Worm (Caenorhabditis elegans) whole organism, L3 larva: Measurements from ENCODE around the gene B0280.17.

Source experiments
- R02D3.7 ChIP-seq: fragments of 150-350 bp; optimal IDR thresholded peaks from 2 replicates; lab custom pipeline; 2014; ENCODE audit warnings: missing biosample characterization, missing genetic modification characterization
- ZK546.5 ChIP-seq: sonication (generic microtip); optimal IDR thresholded peaks from 2 replicates; lab custom pipeline; 2017; ENCODE audit warnings: missing biosample characterization, missing genetic modification characterization
- aly-2 ChIP-seq: fragments of 150-350 bp; optimal IDR thresholded peaks from 2 replicates; lab custom pipeline; 2014; ENCODE audit warnings: missing biosample characterization, missing genetic modification characterization
- ceh-16 ChIP-seq: sonication (generic microtip); optimal IDR thresholded peaks from 2 replicates; lab custom pipeline; 2017; ENCODE audit warnings: missing biosample characterization, missing genetic modification characterization
- ceh-28 ChIP-seq: fragments of 150-350 bp; optimal IDR thresholded peaks from 2 replicates; lab custom pipeline; 2014; ENCODE audit warnings: missing biosample characterization, missing genetic modification reagents, missing genetic modification characterization
- ceh-82 ChIP-seq: fragments of 150-350 bp; optimal IDR thresholded peaks from 2 replicates; lab custom pipeline; 2014; ENCODE audit warnings: missing biosample characterization, missing genetic modification characterization
- ceh-9 ChIP-seq: sonication (generic microtip); optimal IDR thresholded peaks from 2 replicates; lab custom pipeline; 2018; ENCODE audit warnings: missing biosample characterization, missing genetic modification characterization
- daf-12 ChIP-seq: fragments of 150-350 bp; optimal IDR thresholded peaks from 2 replicates; lab custom pipeline; 2014; ENCODE audit warnings: missing biosample characterization, missing genetic modification reagents, missing genetic modification characterization
- egl-5 ChIP-seq: fragments of 150-350 bp; optimal IDR thresholded peaks from 2 replicates; lab custom pipeline; 2017; ENCODE audit warnings: missing biosample characterization, missing genetic modification reagents, missing genetic modification characterization, inconsistent platforms
- elt-1 ChIP-seq: fragments of 150-350 bp; optimal IDR thresholded peaks from 2 replicates; lab custom pipeline; 2014; ENCODE audit warnings: missing biosample characterization, missing genetic modification characterization
- elt-2 ChIP-seq: sonication (generic microtip); optimal IDR thresholded peaks from 2 replicates; lab custom pipeline; 2016; ENCODE audit warnings: missing genetic modification reagents, mild to moderate bottlenecking, missing genetic modification characterization, missing compliant biosample characterization
- eor-1 ChIP-seq, 2 experiments: fragments of 150-350 bp; optimal IDR thresholded peaks; 2 replicates each; lab custom pipeline; 2014 to 2018; ENCODE audit warnings: missing biosample characterization in 2 of 2, missing genetic modification characterization in 2 of 2
- fkh-10 ChIP-seq: sonication (generic microtip); optimal IDR thresholded peaks from 2 replicates; lab custom pipeline; 2017; ENCODE audit warnings: missing biosample characterization, missing genetic modification reagents, missing genetic modification characterization
- fkh-2 ChIP-seq: fragments of 150-350 bp; optimal IDR thresholded peaks from 2 replicates; lab custom pipeline; 2014; ENCODE audit warnings: missing biosample characterization, missing genetic modification reagents, missing genetic modification characterization
- hmg-11 ChIP-seq: sonication (generic microtip); optimal IDR thresholded peaks from 2 replicates; lab custom pipeline; 2016; ENCODE audit warnings: missing genetic modification characterization, missing compliant biosample characterization
- jun-1 ChIP-seq: fragments of 150-350 bp; optimal IDR thresholded peaks from 2 replicates; lab custom pipeline; 2014; ENCODE audit warnings: missing biosample characterization, missing genetic modification reagents, missing genetic modification characterization
- lin-39 ChIP-seq: fragments of 150-350 bp; optimal IDR thresholded peaks from 2 replicates; lab custom pipeline; 2018; ENCODE audit warnings: missing biosample characterization, missing genetic modification reagents, missing genetic modification characterization
- mdl-1 ChIP-seq: fragments of 150-350 bp; optimal IDR thresholded peaks from 2 replicates; lab custom pipeline; 2014; ENCODE audit warnings: missing biosample characterization, missing genetic modification characterization
- mml-1 ChIP-seq: fragments of 150-350 bp; sonication (generic microtip); optimal IDR thresholded peaks from 3 replicates; lab custom pipeline; 2014; ENCODE audit warnings: missing biosample characterization, missing genetic modification characterization
- nfya-1 ChIP-seq: sonication (generic microtip); optimal IDR thresholded peaks from 2 replicates; lab custom pipeline; 2017; ENCODE audit warnings: missing genetic modification characterization, mild to moderate bottlenecking, missing compliant biosample characterization, antibody characterized with exemption, moderate library complexity; ENCODE audit not compliant: insufficient read depth
- nhr-11 ChIP-seq: fragments of 150-350 bp; optimal IDR thresholded peaks from 2 replicates; lab custom pipeline; 2014; ENCODE audit warnings: missing biosample characterization, missing genetic modification characterization
- nhr-12 ChIP-seq: fragments of 150-350 bp; optimal IDR thresholded peaks from 2 replicates; lab custom pipeline; 2014; ENCODE audit warnings: missing biosample characterization, missing genetic modification characterization
- nhr-237 ChIP-seq: fragments of 150-350 bp; optimal IDR thresholded peaks from 2 replicates; lab custom pipeline; 2014; ENCODE audit warnings: missing biosample characterization, missing genetic modification characterization
- nhr-25 ChIP-seq: sonication (generic microtip); optimal IDR thresholded peaks from 2 replicates; lab custom pipeline; 2017; ENCODE audit warnings: missing biosample characterization, missing genetic modification characterization
- nhr-43 ChIP-seq: sonication (generic microtip); optimal IDR thresholded peaks from 2 replicates; lab custom pipeline; 2016; ENCODE audit warnings: mild to moderate bottlenecking, missing genetic modification characterization, missing compliant biosample characterization; ENCODE audit not compliant: poor library complexity, severe bottlenecking
- nhr-76 ChIP-seq: fragments of 150-350 bp; sonication (generic microtip); optimal IDR thresholded peaks from 5 replicates; lab custom pipeline; 2014; ENCODE audit warnings: missing biosample characterization, missing genetic modification characterization
- pha-4 ChIP-seq: fragments of 150-350 bp; optimal IDR thresholded peaks from 2 replicates; lab custom pipeline; 2014; ENCODE audit warnings: missing biosample characterization, missing genetic modification reagents, missing genetic modification characterization
- sea-2 ChIP-seq: fragments of 150-350 bp; sonication (generic microtip); optimal IDR thresholded peaks from 4 replicates; lab custom pipeline; 2014; ENCODE audit warnings: missing biosample characterization, missing genetic modification reagents, missing genetic modification characterization
- tbx-2 ChIP-seq: sonication (generic microtip); optimal IDR thresholded peaks from 2 replicates; lab custom pipeline; 2016; ENCODE audit warnings: mild to moderate bottlenecking, missing genetic modification characterization, missing compliant biosample characterization
- unc-39 ChIP-seq: sonication (generic microtip); optimal IDR thresholded peaks from 4 replicates; lab custom pipeline; 2017; ENCODE audit warnings: missing biosample characterization, missing genetic modification characterization
- unc-62 ChIP-seq: fragments of 150-350 bp; sonication (generic microtip); optimal IDR thresholded peaks from 4 replicates; lab custom pipeline; 2014; ENCODE audit warnings: missing biosample characterization, missing genetic modification reagents, missing genetic modification characterization
- zag-1 ChIP-seq: fragments of 150-350 bp; optimal IDR thresholded peaks from 2 replicates; lab custom pipeline; 2014; ENCODE audit warnings: missing biosample characterization, missing genetic modification characterization
- ztf-11 ChIP-seq: fragments of 150-350 bp; optimal IDR thresholded peaks from 2 replicates; lab custom pipeline; 2014; ENCODE audit warnings: missing biosample characterization, missing genetic modification characterization
- ztf-4 ChIP-seq: fragments of 150-350 bp; optimal IDR thresholded peaks from 2 replicates; lab custom pipeline; 2014; ENCODE audit warnings: missing biosample characterization, missing genetic modification characterization

B0280.17 gene

ce11 chrIII:7116615-7117252, 19.2 kb downstream of the B0280.17 start (continued):
- TF ChIP-seq ceh-82 (tag; lab: Kevin White, UChicago) (no peak), unc-39 (tag; lab: Kevin White, UChicago) (no peak), pha-4 (peak; percentile 89), daf-12 (tag; lab: Kevin White, UChicago) (no peak), hmg-11 (tag; lab: Kevin White, UChicago) (peak; percentile 28), tbx-2 (tag; lab: Kevin White, UChicago) (no peak), nhr-237 (tag; lab: Kevin White, UChicago) (no peak), jun-1 (tag; lab: Kevin White, UChicago) (peak; percentile 76), nhr-43 (tag; lab: Kevin White, UChicago) (peak; percentile 59), nhr-12 (tag; lab: Kevin White, UChicago) (no peak), ceh-9 (tag; lab: Kevin White, UChicago) (no peak), ztf-11 (tag; lab: Kevin White, UChicago) (no peak), nfya-1 (tag; lab: Kevin White, UChicago) (peak; percentile 73), ceh-16 (tag; lab: Kevin White, UChicago) (no peak), lin-39 (no peak), sea-2 (GFP tag; lab: Kevin White, UChicago) (no peak), fkh-10 (no peak), fkh-2 (tag; lab: Kevin White, UChicago) (no peak), ztf-4 (no peak), aly-2 (no peak), unc-62 (GFP tag; lab: Kevin White, UChicago) (no peak), nhr-76 (tag; lab: Kevin White, UChicago) (no peak)

- TF ChIP-seq nhr-11 (tag; lab: Kevin White, UChicago) (peak; percentile 77), zag-1 (no peak)
- TF ChIP-seq, all 47 proteins: peak for 1
Observed at ce11 chrIII:7114952-7115488, 20.9 kb downstream of the B0280.17 start, which contains the start of gene nhr-10. Gene nhr-10, minus strand, starts transcription at chrIII:7115438.

ce11 chrIII:7112285-7112684, 23.6 kb downstream of the B0280.17 start:
- no peak for TF ChIP-seq tbx-2 (tag; lab: Kevin White, UChicago)
- TF ChIP-seq hmg-11 (tag; lab: Kevin White, UChicago), result no peak
- no peak for TF ChIP-seq ZK546.5
- no peak for TF ChIP-seq nhr-25
- TF ChIP-seq mml-1 (tag; lab: Kevin White, UChicago), result no peak
- no peak for TF ChIP-seq mdl-1
- TF ChIP-seq pha-4, result no peak
- TF ChIP-seq ztf-11 (tag; lab: Kevin White, UChicago), result no peak
- TF ChIP-seq nhr-237 (tag; lab: Kevin White, UChicago), result no peak
- TF ChIP-seq ceh-9 (tag; lab: Kevin White, UChicago), result no peak
- TF ChIP-seq ceh-28 (tag; lab: Kevin White, UChicago), result no peak
- no peak for TF ChIP-seq nhr-43 (tag; lab: Kevin White, UChicago)
- no peak for TF ChIP-seq elt-2 (tag; lab: Kevin White, UChicago)
- no peak for TF ChIP-seq egl-5 (tag; lab: Kevin White, UChicago)
- no peak for TF ChIP-seq fkh-2 (tag; lab: Kevin White, UChicago)
- no peak for TF ChIP-seq R02D3.7 (tag; lab: Kevin White, UChicago)
- TF ChIP-seq eor-1 (tag; optimal IDR thresholded peaks at IDR 0.05; lab: Kevin White, UChicago), result no peak
- TF ChIP-seq nfya-1 (tag; lab: Kevin White, UChicago), result no peak
- TF ChIP-seq elt-1 (tag; lab: Kevin White, UChicago), result no peak

ce11 chrIII:7111793-7112192, 24.1 kb downstream of the B0280.17 start, which contains the start of gene B0280.7:
Gene B0280.7, minus strand, starts transcription at chrIII:7111893.
- TF ChIP-seq egl-5 (tag; lab: Kevin White, UChicago) (no peak), unc-62 (GFP tag; lab: Kevin White, UChicago) (no peak)
